Fruit fly (Drosophila melanogaster): ENCODE measurements around the gene CG15458.
"Not testable (repeated sequence)": the region's sequence is repeated elsewhere in the genome, so short reads cannot be mapped to it uniquely, and the experiment has no call there.

CG15458 gene

dm6 chrX:20414099-20414498, at the start of gene CG15458:
TSS of gene CG15458 (minus strand) at chrX:20414199.
- TF ChIP-seq CG17801 (GFP tag; optimal IDR thresholded peaks at IDR 0.05; ENCODE audit: partially characterized antibody): no peak

DNA sequence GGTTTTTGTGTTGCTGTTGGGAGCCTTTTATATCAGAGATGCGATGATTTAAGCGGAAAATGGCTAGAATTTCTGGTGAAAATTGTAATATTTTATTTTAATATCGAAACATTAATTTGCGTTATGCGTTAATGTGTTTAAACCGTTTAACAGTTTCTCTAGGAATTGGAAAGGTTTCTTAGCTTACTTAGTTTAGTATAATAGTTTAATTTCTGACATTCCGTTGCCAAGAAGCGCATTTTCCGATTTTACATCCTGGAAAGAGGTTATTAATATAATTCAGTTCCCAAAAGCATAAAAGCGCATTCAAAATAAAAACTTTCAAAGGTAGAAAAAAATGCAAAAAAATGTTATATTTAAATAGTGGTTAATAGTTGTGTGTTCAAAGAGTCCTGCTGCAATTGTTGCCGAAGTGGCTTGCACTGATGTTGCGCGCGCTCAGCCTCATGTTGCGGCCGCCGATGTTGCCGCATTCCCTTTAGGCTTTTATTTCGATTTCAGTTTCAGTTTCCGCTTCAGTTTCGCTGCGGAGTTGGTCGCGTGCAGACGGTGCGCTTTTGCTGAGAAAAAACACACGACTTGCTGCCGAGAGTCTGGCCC, 34.9 kb upstream of the CG15458 start, which contains the start of gene tbc:
tbc (plus strand) TSS at position 504 of the 600 bp plus-strand sequence.
- no peak for TF ChIP-seq CG17801 (GFP tag; optimal IDR thresholded peaks at IDR 0.05; ENCODE audit: partially characterized antibody)

dm6 chrX:20447865-20448584, 34.0 kb upstream of the CG15458 start:
- TF ChIP-seq CG17801 (GFP tag; optimal IDR thresholded peaks at IDR 0.05; ENCODE audit: partially characterized antibody): no peak

dm6 chrX:20446071-20446470, 32.1 kb upstream of the CG15458 start, which contains the start of gene CG42578:
TSS of gene CG42578 (plus strand) at chrX:20446371.
- TF ChIP-seq CG17801 (GFP tag; optimal IDR thresholded peaks at IDR 0.05; ENCODE audit: partially characterized antibody): not testable (repeated sequence)

DNA sequence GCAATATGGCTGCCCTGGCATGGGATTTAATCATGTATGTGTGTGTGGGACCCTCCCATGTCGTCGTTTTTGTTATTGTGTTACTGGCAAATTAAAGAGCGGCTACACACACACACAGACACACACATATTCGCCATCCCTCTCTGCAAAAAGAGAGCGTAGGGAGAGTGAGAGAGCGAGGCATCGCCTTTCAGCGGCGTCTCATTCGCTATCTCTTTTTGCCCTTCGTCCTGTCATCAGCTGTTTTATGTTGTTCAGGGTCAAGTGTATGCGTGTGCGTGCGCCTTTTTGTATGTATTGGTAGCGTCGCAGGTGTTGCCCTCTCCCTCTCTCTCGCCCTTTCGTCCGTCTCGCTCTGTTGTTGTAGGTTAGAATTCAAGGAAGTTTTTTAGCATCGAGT, 22.9 kb upstream of the CG15458 start:
- no peak for TF ChIP-seq CG17801 (GFP tag; optimal IDR thresholded peaks at IDR 0.05; ENCODE audit: partially characterized antibody)

DNA sequence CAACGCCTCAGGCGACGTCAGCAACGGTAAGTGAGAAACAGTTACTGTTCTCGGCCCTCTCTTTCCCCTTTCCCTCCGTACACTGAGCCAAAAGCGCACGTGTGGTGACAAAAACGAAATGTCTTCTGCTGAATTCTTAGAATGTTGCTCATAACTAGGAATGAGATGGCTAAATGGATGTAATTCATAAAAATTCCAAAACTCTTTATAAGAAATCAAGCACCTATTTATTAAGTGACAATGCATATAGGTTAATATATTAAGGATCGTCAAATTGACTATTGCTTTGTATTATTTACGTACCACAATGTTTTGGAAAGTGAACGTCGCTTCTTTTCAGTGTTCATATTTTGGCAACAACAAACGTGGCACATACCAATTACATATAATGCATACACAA, 20.5 kb upstream of the CG15458 start:
- TF ChIP-seq CG17801 (GFP tag; optimal IDR thresholded peaks at IDR 0.05; ENCODE audit: partially characterized antibody): no peak

- no peak for TF ChIP-seq CG17801 (GFP tag; optimal IDR thresholded peaks at IDR 0.05; ENCODE audit: partially characterized antibody)
These were observed 19.6 kb upstream of the CG15458 start, which contains the start of gene CG1695 for dm6 chrX:20433345-20434332. TSS of gene CG1695 (plus strand) at chrX:20433950.

- peak; percentile 92 for TF ChIP-seq CG17801 (GFP tag; optimal IDR thresholded peaks at IDR 0.05; ENCODE audit: partially characterized antibody)
These were observed 15.6 kb upstream of the CG15458 start, which contains the start of the genes CG11710 and mal for dm6 chrX:20429482-20430204. TSS of gene CG11710 (minus strand) at chrX:20429673. TSS of gene mal (plus strand) at chrX:20429675.

- TF ChIP-seq CG17801 (GFP tag; optimal IDR thresholded peaks at IDR 0.05; ENCODE audit: partially characterized antibody): no peak
These were observed 12.8 kb upstream of the CG15458 start, which contains the start of gene CG15456 for dm6 chrX:20426818-20427217. TSS of gene CG15456 (minus strand) at chrX:20427042.

DNA sequence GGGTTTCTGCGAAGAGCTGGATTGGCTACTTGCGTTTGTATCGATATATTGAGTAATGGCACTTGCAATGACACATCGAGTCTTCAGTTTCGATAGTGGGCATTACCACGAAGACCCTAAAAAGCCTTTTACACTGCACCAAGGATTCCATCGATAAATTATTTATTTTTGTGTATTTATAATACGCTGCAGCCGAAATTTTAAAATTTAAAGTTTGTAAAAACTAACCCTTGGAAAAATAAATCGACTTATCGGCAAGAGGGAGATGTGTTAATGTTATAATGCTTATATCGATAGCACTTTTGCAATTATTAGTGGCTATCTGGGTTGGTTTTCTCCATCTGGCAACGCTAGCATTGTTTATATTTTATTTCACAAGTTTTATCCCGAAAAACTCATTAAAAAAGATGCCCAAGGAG, 9.8 kb upstream of the CG15458 start, which contains the start of the genes Pp4-19C and cactin:
Pp4-19C (minus strand) TSS at position 256 of the 419 bp plus-strand sequence.
cactin (plus strand) TSS at position 323 of the 419 bp plus-strand sequence.
- TF ChIP-seq CG17801 (GFP tag; optimal IDR thresholded peaks at IDR 0.05; ENCODE audit: partially characterized antibody): peak; percentile 36

DNA sequence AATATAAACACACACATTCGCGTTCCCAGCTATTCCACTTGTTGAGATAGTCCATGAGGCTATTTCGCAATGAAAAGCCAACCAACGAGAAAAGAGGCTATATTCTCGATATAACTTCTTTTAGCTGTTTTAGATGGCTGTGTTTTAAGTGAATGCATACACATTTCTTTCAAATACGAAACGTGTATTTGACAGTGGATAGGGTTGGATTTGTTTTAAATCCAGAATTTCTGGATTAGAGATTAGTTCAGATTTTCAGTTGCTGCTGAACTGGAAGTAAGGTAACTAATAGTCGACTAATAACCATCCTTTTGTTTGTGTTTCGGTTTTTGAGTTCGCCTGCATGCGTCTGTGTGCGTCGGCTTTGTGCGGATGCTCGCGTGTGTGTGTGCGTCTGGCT, 9.2 kb upstream of the CG15458 start:
- no peak for TF ChIP-seq CG17801 (GFP tag; optimal IDR thresholded peaks at IDR 0.05; ENCODE audit: partially characterized antibody)

- no peak for TF ChIP-seq CG17801 (GFP tag; optimal IDR thresholded peaks at IDR 0.05; ENCODE audit: partially characterized antibody)
These were observed 5.3 kb upstream of the CG15458 start, which contains the start of gene Obp19d for dm6 chrX:20419313-20419712. TSS of gene Obp19d (plus strand) at chrX:20419613.

- no peak for TF ChIP-seq CG17801 (GFP tag; optimal IDR thresholded peaks at IDR 0.05; ENCODE audit: partially characterized antibody)
These were observed 4.9 kb upstream of the CG15458 start, which contains the start of gene Obp19c for dm6 chrX:20418864-20419263. TSS of gene Obp19c (minus strand) at chrX:20418964.

DNA sequence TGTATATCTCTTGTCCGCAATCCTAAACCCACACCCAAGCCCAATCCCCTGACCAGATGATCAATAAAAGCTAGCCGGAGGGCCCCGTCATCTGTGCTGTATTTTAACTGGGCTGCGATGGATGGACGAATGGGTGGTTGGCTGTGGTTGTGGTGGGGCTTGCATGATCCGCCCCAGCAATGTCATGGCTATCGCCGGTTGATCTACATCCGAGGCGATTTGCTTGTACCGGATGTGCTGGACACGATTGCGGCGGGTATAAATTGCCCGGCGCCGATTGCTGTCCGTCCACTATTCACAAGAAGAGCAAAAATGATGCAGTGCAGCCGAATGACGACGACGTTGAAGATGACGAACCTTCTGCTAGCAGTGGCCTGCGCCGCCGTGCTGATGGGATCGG, 2.4 kb upstream of the CG15458 start, which contains the start of gene Obp19b:
Obp19b (plus strand) TSS at position 301 of the 400 bp plus-strand sequence.
- TF ChIP-seq CG17801 (GFP tag; optimal IDR thresholded peaks at IDR 0.05; ENCODE audit: partially characterized antibody): no peak
